Worm (Caenorhabditis elegans): ENCODE results near the gene Y43F8B.25.

DNA sequence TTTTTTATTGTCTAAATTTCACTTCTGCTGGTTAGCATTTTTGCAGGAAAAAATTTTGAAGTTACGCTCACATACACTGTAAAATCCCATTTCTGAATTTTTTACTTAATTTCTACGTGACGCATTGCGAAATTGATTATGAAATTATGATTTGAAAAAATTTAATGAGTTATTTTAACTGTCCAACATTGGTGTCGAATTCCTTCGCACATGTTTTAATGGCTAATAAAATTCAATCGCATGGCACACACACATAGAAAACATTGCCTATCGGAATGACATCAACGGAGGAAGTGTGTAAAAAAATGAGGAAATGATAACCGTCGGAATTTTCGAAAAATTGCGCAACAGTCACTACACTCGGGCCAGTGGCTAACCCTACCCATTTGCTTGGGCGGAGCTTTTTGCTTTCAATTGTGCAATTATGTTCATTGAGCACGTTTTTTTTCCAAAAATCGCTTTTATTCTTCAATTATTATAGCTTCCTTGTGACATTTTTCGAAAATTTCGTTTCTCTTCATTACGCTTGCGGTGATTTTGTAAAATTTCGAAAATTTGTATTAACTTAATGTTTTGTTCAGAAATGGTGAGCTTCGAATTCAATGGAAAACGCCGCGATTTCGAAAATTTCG is 28.8 kb upstream of the Y43F8B.25 start, which contains the start of gene C25F9.16:
- TF ChIP-seq lsy-2 (tag; optimal IDR thresholded peaks at IDR 0.05), result no peak
- TF ChIP-seq unc-39 (tag; optimal IDR thresholded peaks at IDR 0.05), result no peak

All from whole organism, L2 larva.